Fruit fly (Drosophila melanogaster) whole organism, embryonic: ENCODE measurements around the gene Rsph1.

Experiments
- Adf1 ChIP-seq: fragments of 200-800 bp; sonication (Bioruptor generic); IDR thresholded peaks from 2 replicates; pipeline ENCODE4 v1.3.6; 2022; ENCODE audit warnings: missing biosample characterization, missing genetic modification characterization
- Atf3 ChIP-seq: fragments of 200-800 bp; sonication (Bioruptor generic); optimal IDR thresholded peaks from 3 replicates; lab custom pipeline; 2016; ENCODE audit warnings: missing biosample characterization, missing genetic modification characterization
- B-H1 ChIP-seq: fragments of 200-800 bp; sonication (Bioruptor generic); IDR thresholded peaks from 3 replicates; pipeline ENCODE4 v1.3.6; 2022; ENCODE audit warnings: missing biosample characterization, missing genetic modification characterization
- Bteb2 ChIP-seq: fragments of 200-800 bp; sonication (Bioruptor generic); optimal IDR thresholded peaks from 2 replicates; lab custom pipeline; 2016; ENCODE audit warnings: missing biosample characterization, missing genetic modification characterization
- CG11456 ChIP-seq: fragments of 200-800 bp; sonication (Bioruptor generic); IDR thresholded peaks from 3 replicates; pipeline ENCODE4 v1.3.6; 2022; ENCODE audit warnings: missing biosample characterization, missing genetic modification characterization
- CG1602 ChIP-seq: fragments of 200-800 bp; sonication (Bioruptor generic); optimal IDR thresholded peaks from 3 replicates; lab custom pipeline; 2016; ENCODE audit warnings: missing biosample characterization, missing genetic modification characterization
- CG1603 ChIP-seq: fragments of 200-800 bp; sonication (Bioruptor generic); optimal IDR thresholded peaks from 2 replicates; lab custom pipeline; 2019; ENCODE audit warnings: missing biosample characterization, mild to moderate bottlenecking, missing genetic modification characterization, moderate library complexity
- CG18262 ChIP-seq: fragments of 200-800 bp; optimal IDR thresholded peaks from 3 replicates; lab custom pipeline; 2019; ENCODE audit warnings: missing biosample characterization, mild to moderate bottlenecking, missing genetic modification characterization, moderate library complexity
- CG18476 ChIP-seq: fragments of 200-800 bp; sonication (Bioruptor generic); optimal IDR thresholded peaks from 2 replicates; lab custom pipeline; 2016; ENCODE audit warnings: missing biosample characterization, mild to moderate bottlenecking, missing genetic modification characterization
- CG2712 ChIP-seq: fragments of 200-800 bp; optimal IDR thresholded peaks from 3 replicates; lab custom pipeline; 2019; ENCODE audit warnings: missing biosample characterization, mild to moderate bottlenecking, missing genetic modification characterization, moderate library complexity
- CG30403 ChIP-seq: fragments of 200-800 bp; sonication (Bioruptor generic); optimal IDR thresholded peaks from 3 replicates; lab custom pipeline; 2016; ENCODE audit warnings: missing biosample characterization, missing genetic modification characterization
- CG31224 ChIP-seq: fragments of 200-800 bp; sonication (Bioruptor generic); IDR thresholded peaks from 2 replicates; pipeline ENCODE4 v1.3.6; 2022; ENCODE audit warnings: missing biosample characterization, missing genetic modification characterization
- CG3281 ChIP-seq: fragments of 200-800 bp; sonication (Bioruptor generic); optimal IDR thresholded peaks from 3 replicates; lab custom pipeline; 2017; ENCODE audit warnings: missing biosample characterization, mild to moderate bottlenecking, missing genetic modification characterization
- CG3838 ChIP-seq: fragments of 200-800 bp; sonication (Bioruptor generic); optimal IDR thresholded peaks from 3 replicates; lab custom pipeline; 2016; ENCODE audit warnings: missing biosample characterization, missing genetic modification characterization
- CG6254 ChIP-seq: fragments of 200-800 bp; sonication (Bioruptor generic); optimal IDR thresholded peaks from 3 replicates; lab custom pipeline; 2017; ENCODE audit warnings: mild to moderate bottlenecking, missing biosample characterization, missing genetic modification reagents, missing genetic modification characterization
- CG6813 ChIP-seq: fragments of 200-800 bp; sonication (Bioruptor generic); optimal IDR thresholded peaks from 2 replicates; lab custom pipeline; 2017; ENCODE audit warnings: missing biosample characterization, missing genetic modification characterization, mild to moderate bottlenecking, moderate library complexity, missing genetic modification reagents
- CG9215 ChIP-seq: fragments of 200-800 bp; sonication (Bioruptor generic); IDR thresholded peaks from 2 replicates; pipeline ENCODE4 v1.3.6; 2022; ENCODE audit warnings: missing biosample characterization, missing genetic modification characterization
- CG9876 ChIP-seq: fragments of 200-800 bp; sonication (Bioruptor generic); optimal IDR thresholded peaks from 2 replicates; lab custom pipeline; 2016; ENCODE audit warnings: missing biosample characterization, missing genetic modification characterization
- Dll ChIP-seq: fragments of 200-800 bp; sonication (Bioruptor generic); IDR thresholded peaks from 4 replicates; pipeline ENCODE4 v1.3.6; 2022; ENCODE audit warnings: missing biosample characterization, missing genetic modification characterization; ENCODE audit not compliant: partially characterized antibody
- Fer2 ChIP-seq: fragments of 200-800 bp; sonication (Bioruptor generic); optimal IDR thresholded peaks from 2 replicates; lab custom pipeline; 2018; ENCODE audit warnings: missing biosample characterization, mild to moderate bottlenecking, missing genetic modification characterization, moderate library complexity
- HHEX ChIP-seq: fragments of 200-800 bp; sonication (Bioruptor generic); optimal IDR thresholded peaks from 3 replicates; lab custom pipeline; 2017; ENCODE audit warnings: missing biosample characterization, mild to moderate bottlenecking, missing genetic modification characterization, missing genetic modification reagents
- Hmr ChIP-seq: fragments of 200-800 bp; sonication (Bioruptor generic); optimal IDR thresholded peaks from 3 replicates; lab custom pipeline; 2017; ENCODE audit warnings: mild to moderate bottlenecking, missing biosample characterization, missing genetic modification reagents, missing genetic modification characterization
- MESR4 ChIP-seq: fragments of 200-800 bp; sonication (Bioruptor generic); optimal IDR thresholded peaks from 2 replicates; lab custom pipeline; 2018; ENCODE audit warnings: missing biosample characterization, mild to moderate bottlenecking, missing genetic modification characterization, moderate library complexity
- Max ChIP-seq: fragments of 200-800 bp; sonication (Bioruptor generic); optimal IDR thresholded peaks from 2 replicates; lab custom pipeline; 2016; ENCODE audit warnings: missing biosample characterization, mild to moderate bottlenecking, missing genetic modification characterization
- NC2β ChIP-seq: fragments of 200-800 bp; sonication (Bioruptor generic); optimal IDR thresholded peaks from 2 replicates; lab custom pipeline; 2016; ENCODE audit warnings: missing biosample characterization, missing genetic modification characterization
- Neu2 ChIP-seq: fragments of 200-800 bp; sonication (Bioruptor generic); optimal IDR thresholded peaks from 3 replicates; lab custom pipeline; 2016; ENCODE audit warnings: missing biosample characterization, missing genetic modification characterization, borderline replicate concordance
- Nf-YA ChIP-seq: fragments of 200-800 bp; sonication (Bioruptor generic); IDR thresholded peaks from 2 replicates; pipeline ENCODE4 v1.3.6; 2022; ENCODE audit warnings: missing biosample characterization, missing genetic modification characterization
- Nf-YB ChIP-seq: fragments of 200-800 bp; sonication (Bioruptor generic); optimal IDR thresholded peaks from 3 replicates; lab custom pipeline; 2019; ENCODE audit warnings: missing biosample characterization, mild to moderate bottlenecking, missing genetic modification characterization, moderate library complexity
- Ravus ChIP-seq: fragments of 200-800 bp; sonication (Bioruptor generic); IDR thresholded peaks from 2 replicates; pipeline ENCODE4 v1.3.6; 2022; ENCODE audit warnings: missing biosample characterization, missing genetic modification characterization
- Rx ChIP-seq: fragments of 200-800 bp; sonication (Bioruptor generic); IDR thresholded peaks from 2 replicates; pipeline ENCODE4 v1.3.6; 2022; ENCODE audit warnings: missing biosample characterization, missing genetic modification characterization
- Usf ChIP-seq: fragments of 200-800 bp; sonication (Bioruptor generic); optimal IDR thresholded peaks from 2 replicates; lab custom pipeline; 2017; ENCODE audit warnings: missing genotype, missing biosample characterization, missing genetic modification characterization
- Xbp1 ChIP-seq: fragments of 200-800 bp; sonication (Bioruptor generic); optimal IDR thresholded peaks from 3 replicates; lab custom pipeline; 2016; ENCODE audit warnings: missing biosample characterization, mild to moderate bottlenecking, missing genetic modification characterization
- abd-A ChIP-seq: fragments of 200-800 bp; sonication (Bioruptor generic); optimal IDR thresholded peaks from 3 replicates; lab custom pipeline; 2019; ENCODE audit warnings: missing biosample characterization, mild to moderate bottlenecking, missing genetic modification characterization, moderate library complexity
- ato ChIP-seq: fragments of 200-800 bp; sonication (Bioruptor generic); IDR thresholded peaks from 2 replicates; pipeline ENCODE4 v1.3.6; 2022; ENCODE audit warnings: missing biosample characterization, missing genetic modification characterization; ENCODE audit not compliant: partially characterized antibody
- cas ChIP-seq: fragments of 200-800 bp; sonication (Bioruptor generic); IDR thresholded peaks from 2 replicates; pipeline ENCODE4 v1.3.6; 2022; ENCODE audit warnings: missing biosample characterization, missing genetic modification characterization
- ci ChIP-seq: fragments of 200-800 bp; sonication (Bioruptor generic); IDR thresholded peaks from 3 replicates; pipeline ENCODE4 v1.3.6; 2022; ENCODE audit warnings: missing biosample characterization, missing genetic modification characterization
- dpn ChIP-seq, 2 experiments: fragments of 200-800 bp; sonication (Bioruptor generic); optimal IDR thresholded peaks; 3 replicates each; lab custom pipeline; 2016; ENCODE audit warnings: missing biosample characterization in 2 of 2, missing genetic modification characterization in 2 of 2
- esg ChIP-seq: fragments of 200-800 bp; sonication (Bioruptor generic); conservative IDR thresholded peaks from 2 replicates; pipeline ENCODE4 v1.3.6; 2022; ENCODE audit warnings: missing biosample characterization, missing genetic modification characterization
- eve ChIP-seq, 2 experiments: fragments of >200 bp; optimal IDR thresholded peaks; 2 replicates each; lab custom pipeline; 2017; ENCODE audit warnings: missing biosample characterization in 2 of 2, missing genetic modification characterization in 2 of 2
- fd3F ChIP-seq: fragments of 200-800 bp; sonication (Bioruptor generic); optimal IDR thresholded peaks from 2 replicates; lab custom pipeline; 2018; ENCODE audit warnings: missing biosample characterization, mild to moderate bottlenecking, missing genetic modification characterization, moderate library complexity
- jumu ChIP-seq: fragments of 200-800 bp; sonication (Bioruptor generic); optimal IDR thresholded peaks from 3 replicates; lab custom pipeline; 2016; ENCODE audit warnings: missing biosample characterization, missing genetic modification characterization
- lilli ChIP-seq: fragments of 200-800 bp; sonication (Bioruptor generic); optimal IDR thresholded peaks from 3 replicates; lab custom pipeline; 2016; ENCODE audit warnings: missing biosample characterization, missing genetic modification characterization
- mirr ChIP-seq: fragments of 200-800 bp; sonication (Bioruptor generic); optimal IDR thresholded peaks from 3 replicates; lab custom pipeline; 2018; ENCODE audit warnings: missing biosample characterization, mild to moderate bottlenecking, missing genetic modification characterization
- mld ChIP-seq: fragments of 200-800 bp; sonication (Bioruptor generic); IDR thresholded peaks from 3 replicates; pipeline ENCODE4 v1.3.6; 2022; ENCODE audit warnings: missing biosample characterization, missing genetic modification characterization; ENCODE audit not compliant: partially characterized antibody
- run ChIP-seq: fragments of 200-800 bp; sonication (Bioruptor generic); optimal IDR thresholded peaks from 3 replicates; lab custom pipeline; 2018; ENCODE audit warnings: missing biosample characterization, mild to moderate bottlenecking, missing genetic modification characterization
- scrt ChIP-seq: fragments of 200-800 bp; sonication (Bioruptor generic); optimal IDR thresholded peaks from 2 replicates; lab custom pipeline; 2018; ENCODE audit warnings: missing biosample characterization, mild to moderate bottlenecking, missing genetic modification characterization, moderate library complexity
- sens-2 ChIP-seq: fragments of 200-800 bp; sonication (Bioruptor generic); IDR thresholded peaks from 2 replicates; pipeline ENCODE4 v1.3.6; 2022; ENCODE audit warnings: missing biosample characterization, missing genetic modification characterization
- sqz ChIP-seq: fragments of 200-800 bp; sonication (Bioruptor generic); optimal IDR thresholded peaks from 3 replicates; lab custom pipeline; 2018; ENCODE audit warnings: missing biosample characterization, mild to moderate bottlenecking, missing genetic modification characterization
- toy ChIP-seq: fragments of 200-800 bp; sonication (Bioruptor generic); IDR thresholded peaks from 2 replicates; pipeline ENCODE4 v1.3.6; 2022; ENCODE audit warnings: missing biosample characterization, missing genetic modification characterization
- tx ChIP-seq: fragments of 200-800 bp; sonication (Bioruptor generic); optimal IDR thresholded peaks from 2 replicates; lab custom pipeline; 2016; ENCODE audit warnings: missing biosample characterization, missing genetic modification characterization
- yki ChIP-seq: fragments of >200 bp; optimal IDR thresholded peaks from 3 replicates; lab custom pipeline; 2018

Gene Rsph1

DNA sequence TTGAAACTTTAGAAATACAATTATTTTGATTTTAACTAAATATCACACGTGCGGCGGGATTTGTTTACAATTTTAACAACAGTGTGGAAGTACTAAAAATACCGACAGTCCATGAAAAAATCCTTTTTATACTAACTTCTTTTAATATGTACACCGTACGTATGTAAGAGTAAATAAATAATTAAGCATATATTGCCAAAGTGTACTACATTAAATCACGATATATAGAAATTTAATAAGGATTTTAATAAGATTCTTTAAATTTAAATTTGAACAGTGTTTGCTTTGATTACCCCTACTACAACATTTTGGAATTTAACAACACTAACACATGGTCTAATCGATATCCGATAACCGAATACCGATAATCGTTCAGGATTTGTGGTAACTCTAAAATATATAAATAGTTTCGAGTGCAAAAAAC, 39.0 kb downstream of the Rsph1 start, which contains the start of the genes Ski6 and CG16812 (continued):
- TF ChIP-seq CG3281 (GFP tag; lab: Kevin White, UChicago) (no peak), esg (GFP tag; lab: Robert Waterston, UW) (peak; percentile 43), tx (GFP tag; lab: Kevin White, UChicago) (no peak), dpn (GFP tag; optimal IDR thresholded peaks at IDR 0.05; lab: Kevin White, UChicago) (peak; percentile 2 to 80), sens-2 (GFP tag; lab: Robert Waterston, UW) (no peak), CG30403 (GFP tag; lab: Kevin White, UChicago) (peak; percentile 83), Dll (GFP tag; lab: Robert Waterston, UW) (peak; percentile 51; the same call in 2 of the 4 replicates), Xbp1 (GFP tag; lab: Kevin White, UChicago) (peak; percentile 74), lilli (peak; percentile 77), CG6813 (GFP tag; lab: Kevin White, UChicago) (no peak), ato (no peak), Rx (GFP tag; lab: Robert Waterston, UW) (0 out of 2 replicates have a peak, but pooled peaks have one; percentile 41), mirr (GFP tag; lab: Kevin White, UChicago) (no peak), eve (GFP tag; optimal IDR thresholded peaks at IDR 0.05; lab: Kevin White, UChicago) (no peak), CG9876 (GFP tag; lab: Kevin White, UChicago) (no peak), NC2β (peak; percentile 51), B-H1 (GFP tag; lab: Robert Waterston, UW) (peak; percentile 26; the same call in 1 of the 3 replicates), CG18262 (peak; percentile 76), sqz (no peak), CG31224 (GFP tag; lab: Robert Waterston, UW) (0 out of 2 replicates have a peak, but pooled peaks have one; percentile 10), run (tag; lab: Kevin White, UChicago) (peak; percentile 45), Bteb2 (GFP tag; lab: Kevin White, UChicago) (peak; percentile 52), jumu (GFP tag; lab: Kevin White, UChicago) (no peak), Fer2 (tag; lab: Kevin White, UChicago) (peak; percentile 66), CG11456 (GFP tag; lab: Robert Waterston, UW) (no peak), CG18476 (GFP tag; lab: Kevin White, UChicago) (peak; percentile 20), Ravus (no peak; the same call in 1 of the 2 replicates), cas (peak; percentile 73), CG9215 (GFP tag; lab: Robert Waterston, UW) (peak; percentile 50), abd-A (tag; lab: Kevin White, UChicago) (no peak), mld (no peak), CG3838 (GFP tag; lab: Kevin White, UChicago) (no peak), Nf-YB (peak; percentile 47), Nf-YA (GFP tag; lab: Robert Waterston, UW) (0 out of 2 replicates have a peak, but pooled peaks have one; percentile 4), Atf3 (GFP tag; lab: Kevin White, UChicago) (no peak), ci (GFP tag; lab: Robert Waterston, UW) (0 out of 3 replicates have a peak, but pooled peaks have one; percentile 20), CG2712 (tag; lab: Kevin White, UChicago) (peak; percentile 87), fd3F (GFP tag; lab: Kevin White, UChicago) (peak; percentile 66), Adf1 (GFP tag; lab: Robert Waterston, UW) (no peak), toy (no peak), HHEX (GFP tag; lab: Kevin White, UChicago) (peak; percentile 28), Neu2 (GFP tag; lab: Kevin White, UChicago) (no peak), MESR4 (GFP tag; lab: Kevin White, UChicago) (peak; percentile 41), CG1603 (peak; percentile 44), scrt (GFP tag; lab: Kevin White, UChicago) (no peak), CG1602 (GFP tag; lab: Kevin White, UChicago) (peak; percentile 60), Max (GFP tag; lab: Kevin White, UChicago) (peak; percentile 75), yki (lab: Kevin White, UChicago) (no peak), Usf (no peak), CG6254 (GFP tag; lab: Kevin White, UChicago) (no peak), Hmr (GFP tag; lab: Kevin White, UChicago) (peak; percentile 71)
